Worm (Caenorhabditis elegans) whole organism, L4/young adult: Measurements from ENCODE around the gene nspg-11.
A peak's percentile ranks its signal among the peaks of the same experiment; 100 is the strongest.
"Not testable (repeated sequence)": the region's sequence is repeated elsewhere in the genome, so short reads cannot be mapped to it uniquely, and the experiment has no call there.

Experiments
- W03F9.2 ChIP-seq: fragments of 150-350 bp; optimal IDR thresholded peaks from 2 replicates; lab custom pipeline; 2014; ENCODE audit warnings: missing biosample characterization, missing genetic modification characterization
- dao-5 ChIP-seq: sonication (generic microtip); optimal IDR thresholded peaks from 2 replicates; lab custom pipeline; 2016; ENCODE audit warnings: missing genotype, missing genetic modification characterization, moderate library complexity, missing compliant biosample characterization
- him-1 ChIP-seq: sonication (generic microtip); optimal IDR thresholded peaks from 2 replicates; lab custom pipeline; 2016; ENCODE audit warnings: missing genotype, missing genetic modification reagents, missing genetic modification characterization, missing compliant biosample characterization

The nspg-11 gene

DNA sequence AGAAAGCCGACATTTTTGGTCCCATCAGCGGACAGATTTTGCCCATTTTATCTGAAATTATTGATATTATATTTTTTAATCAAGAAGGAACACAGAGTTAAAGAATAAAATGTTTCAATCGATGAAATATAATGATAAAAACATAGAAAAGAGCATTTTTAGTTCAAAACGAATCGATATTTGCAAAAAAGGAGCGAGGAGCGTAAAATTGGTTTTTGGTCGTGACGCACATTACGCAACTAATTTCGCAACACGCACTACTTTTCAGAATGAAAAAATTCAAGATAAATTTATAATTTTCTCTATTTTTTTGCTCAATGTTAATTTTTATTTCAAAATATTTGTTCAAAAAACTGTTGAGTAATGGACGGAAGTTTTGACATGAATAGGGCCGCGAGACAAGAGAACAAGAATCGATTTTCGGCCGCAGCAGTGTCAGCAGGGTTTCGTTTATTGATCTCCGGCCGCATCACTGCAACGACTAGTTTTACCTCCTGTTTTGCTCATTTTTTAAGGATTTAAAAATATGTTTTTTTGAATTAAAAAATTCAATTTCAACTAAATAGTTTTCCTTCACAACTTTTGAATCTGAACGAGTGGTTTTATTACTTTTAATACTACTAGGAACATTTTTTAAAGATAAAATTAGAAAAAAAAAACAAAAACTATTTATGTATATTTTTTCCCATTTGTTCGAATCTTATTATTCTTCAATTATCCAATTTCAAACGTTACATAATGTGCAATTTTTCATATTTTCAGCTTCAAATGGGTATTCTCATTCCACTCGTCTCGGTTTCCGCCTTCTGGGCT is 2.6 kb downstream of the nspg-11 start, which contains the start of the genes F49C12.12 and vha-17:
F49C12.12 (minus strand) TSS at position 51 of the 813 bp plus-strand sequence.
vha-17 (plus strand) TSS at position 763 of the 813 bp plus-strand sequence.
- TF ChIP-seq dao-5 (tag; lab: Kevin White, UChicago) (no peak), W03F9.2 (peak; percentile 28), him-1 (tag; lab: Kevin White, UChicago) (no peak)

DNA sequence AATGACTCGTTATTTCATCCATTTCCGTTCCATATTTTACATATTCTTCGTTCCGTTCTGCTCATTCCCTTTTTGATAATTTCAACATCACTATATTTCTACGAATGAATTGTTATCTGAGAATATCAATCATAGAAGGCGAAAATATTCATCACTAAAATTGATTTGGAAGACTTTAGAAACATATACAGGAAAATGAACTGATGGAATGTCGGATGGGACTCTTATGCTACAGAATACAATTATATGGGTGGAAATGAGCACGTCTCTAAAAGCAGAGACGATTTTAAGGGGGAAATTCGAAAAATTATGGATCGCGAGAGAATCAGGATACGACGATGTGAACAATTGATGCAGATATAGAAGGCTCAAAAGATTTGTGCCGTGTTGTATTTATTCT is 3.9 kb downstream of the nspg-11 start:
- TF ChIP-seq him-1 (tag; lab: Kevin White, UChicago) = no peak
- TF ChIP-seq W03F9.2 = no peak
- no peak for TF ChIP-seq dao-5 (tag; lab: Kevin White, UChicago)

ce11 chrIV:9319080-9319479 is 4.8 kb downstream of the nspg-11 start, which contains the start of the genes F49C12.11 and nemt-1:
F49C12.11 (plus strand) TSS chrIV:9319380.
nemt-1 (minus strand) TSS chrIV:9319439.
- TF ChIP-seq him-1 (tag; lab: Kevin White, UChicago) = no peak
- TF ChIP-seq dao-5 (tag; lab: Kevin White, UChicago) = no peak
- TF ChIP-seq W03F9.2 = no peak

ce11 chrIV:9318147-9318546 is 5.7 kb downstream of the nspg-11 start:
- TF ChIP-seq W03F9.2 (no peak), dao-5 (tag; lab: Kevin White, UChicago) (no peak), him-1 (tag; lab: Kevin White, UChicago) (no peak)

- TF ChIP-seq W03F9.2 (peak; percentile 55), dao-5 (tag; lab: Kevin White, UChicago) (no peak), him-1 (tag; lab: Kevin White, UChicago) (no peak)
These were observed 7.7 kb downstream of the nspg-11 start, which contains the start of the genes F49C12.9 and rpn-7 for ce11 chrIV:9316068-9316681. F49C12.9 (minus strand) TSS chrIV:9316215. rpn-7 (plus strand) TSS chrIV:9316631.

DNA sequence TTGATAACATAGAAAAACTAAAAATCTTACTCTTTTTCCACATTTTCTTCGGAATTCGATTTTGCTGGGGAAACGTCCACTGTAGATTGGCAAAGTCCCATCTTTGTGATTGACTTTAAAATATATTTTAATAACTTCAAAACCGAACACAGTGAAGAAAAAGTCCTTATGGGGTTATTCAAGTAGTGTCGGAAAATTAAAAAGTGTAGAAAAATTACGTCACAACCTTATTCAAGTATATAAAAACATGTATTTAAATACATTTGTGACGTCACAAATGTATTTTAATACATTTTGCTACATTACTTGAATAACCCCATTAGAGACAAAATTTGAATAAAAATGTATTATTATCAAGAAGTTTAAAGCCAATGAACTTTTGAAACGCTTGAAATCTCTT is 11.1 kb downstream of the nspg-11 start, which contains the start of gene F49C12.7:
F49C12.7 (minus strand) TSS at position 101 of the 400 bp plus-strand sequence.
- TF ChIP-seq him-1 (tag; lab: Kevin White, UChicago); W03F9.2; dao-5 (tag; lab: Kevin White, UChicago): not testable (repeated sequence)

DNA sequence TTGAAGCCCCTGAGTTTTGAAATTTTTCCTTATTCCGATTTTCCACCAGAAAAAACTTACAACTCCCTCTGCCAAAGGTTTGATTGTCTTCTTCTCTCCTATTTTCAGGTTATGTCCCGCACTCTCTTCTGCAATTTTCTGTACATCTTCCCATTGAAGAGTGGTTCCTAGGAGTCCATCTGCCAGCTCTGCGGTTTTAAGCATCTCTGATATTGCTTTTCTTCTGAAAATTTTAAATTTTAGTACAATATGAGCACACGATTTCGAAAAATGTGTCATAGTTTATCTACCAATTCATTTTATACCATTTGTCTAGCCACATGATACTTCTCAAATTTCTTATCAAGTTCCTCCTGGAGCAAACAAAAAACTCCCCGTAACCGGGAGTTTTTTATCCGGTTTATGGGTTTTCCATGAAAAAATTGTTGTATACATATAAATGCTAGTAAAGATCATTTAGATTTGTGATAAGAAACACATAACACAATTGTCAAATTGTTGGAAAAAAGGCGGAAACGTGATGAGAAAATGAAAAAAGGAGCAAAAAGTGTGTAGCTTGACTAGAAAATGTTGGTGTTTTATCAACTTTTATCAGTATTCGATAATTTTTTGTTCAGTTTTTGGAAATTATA is 12.8 kb downstream of the nspg-11 start:
- TF ChIP-seq W03F9.2 (no peak), dao-5 (tag; lab: Kevin White, UChicago) (no peak), him-1 (tag; lab: Kevin White, UChicago) (no peak)

- TF ChIP-seq him-1 (tag; lab: Kevin White, UChicago) (no peak), W03F9.2 (no peak), dao-5 (tag; lab: Kevin White, UChicago) (no peak)
These were observed 14.9 kb downstream of the nspg-11 start, which contains the start of gene F49C12.6 for ce11 chrIV:9308975-9309374. F49C12.6 (minus strand) TSS chrIV:9309075.

- no peak for TF ChIP-seq him-1 (tag; lab: Kevin White, UChicago)
- no peak for TF ChIP-seq dao-5 (tag; lab: Kevin White, UChicago)
- no peak for TF ChIP-seq W03F9.2
These were observed 19.3 kb downstream of the nspg-11 start, which contains the start of gene F49C12.5 for ce11 chrIV:9304617-9305016. F49C12.5 (plus strand) TSS chrIV:9304917.

DNA sequence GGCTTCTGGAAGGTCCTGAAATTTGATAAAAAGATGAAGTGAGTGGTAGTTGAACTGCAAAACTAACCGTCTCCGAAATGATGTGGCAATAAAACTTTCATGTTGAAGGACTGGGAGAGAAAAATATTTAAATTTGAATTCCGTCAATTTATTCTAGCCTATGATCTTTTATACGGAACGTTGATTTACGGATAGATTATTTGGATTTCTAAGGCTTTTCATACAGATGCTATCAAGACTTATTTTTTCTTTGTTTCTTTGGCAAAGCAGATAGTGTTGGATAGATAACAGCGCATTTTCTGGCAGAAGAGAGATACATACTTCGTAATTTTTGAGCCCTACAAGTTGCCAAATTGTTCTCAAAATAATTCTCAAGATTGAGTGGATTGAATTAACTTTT is 19.9 kb downstream of the nspg-11 start, which contains the start of gene F49C12.4:
F49C12.4 (minus strand) TSS at position 101 of the 400 bp plus-strand sequence.
- TF ChIP-seq W03F9.2 (no peak), dao-5 (tag; lab: Kevin White, UChicago) (no peak), him-1 (tag; lab: Kevin White, UChicago) (no peak)

DNA sequence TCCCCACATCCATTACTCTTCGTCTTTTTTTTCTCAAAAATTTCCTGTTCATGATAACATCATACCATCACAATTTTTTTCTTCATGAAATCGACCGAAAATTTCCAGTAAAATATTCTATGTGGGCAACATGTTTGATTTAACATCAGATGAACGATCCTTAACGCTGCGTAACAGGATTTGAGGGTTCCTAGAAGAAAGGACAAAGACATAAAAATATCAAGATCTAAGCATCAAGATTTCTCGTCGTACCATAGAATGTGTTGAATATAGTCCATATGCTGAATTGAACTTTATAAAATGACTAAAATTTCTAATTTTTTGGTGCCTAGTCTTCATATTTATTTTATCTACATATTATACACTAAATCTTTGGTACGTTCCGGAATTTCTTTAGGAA is 23.8 kb downstream of the nspg-11 start, which contains the start of gene F49C12.3:
F49C12.3 (plus strand) TSS at position 301 of the 400 bp plus-strand sequence.
- TF ChIP-seq him-1 (tag; lab: Kevin White, UChicago) = no peak
- no peak for TF ChIP-seq dao-5 (tag; lab: Kevin White, UChicago)
- TF ChIP-seq W03F9.2 = no peak

ce11 chrIV:9299145-9299544 is 24.7 kb downstream of the nspg-11 start, which contains the start of gene F49C12.2:
F49C12.2 (minus strand) TSS chrIV:9299245.
- TF ChIP-seq dao-5 (tag; lab: Kevin White, UChicago) (no peak), W03F9.2 (no peak), him-1 (tag; lab: Kevin White, UChicago) (no peak)

DNA sequence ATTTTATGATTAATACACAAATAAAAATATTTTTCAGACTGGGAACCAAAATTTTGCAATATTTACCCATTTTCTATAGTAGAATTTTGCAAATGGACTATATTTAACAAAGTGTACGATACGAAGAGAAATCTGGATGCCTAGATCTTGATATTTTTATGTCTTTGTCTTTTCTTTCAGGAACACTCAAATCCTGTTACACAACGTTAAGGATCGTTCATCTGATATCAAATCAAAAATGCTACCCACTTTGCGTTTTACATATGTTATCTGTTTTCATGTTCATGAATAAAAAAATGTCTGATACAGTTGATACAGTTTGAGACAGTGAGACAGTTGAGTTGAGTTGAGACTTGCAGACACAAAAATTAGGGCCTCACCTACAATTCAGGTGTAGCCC is 27.6 kb downstream of the nspg-11 start, which contains the start of gene F49C12.1:
F49C12.1 (minus strand) TSS at position 70 of the 400 bp plus-strand sequence.
- TF ChIP-seq him-1 (tag; lab: Kevin White, UChicago) (no peak), W03F9.2 (no peak), dao-5 (tag; lab: Kevin White, UChicago) (no peak)
